Worm (Caenorhabditis elegans): ENCODE data around the gene F02D10.2.

Gene F02D10.2

ce11 chrX:13415722-13416121 lies 48.0 kb downstream of the F02D10.2 start, which contains the start of gene C29F7.2 (continued):
- TF ChIP-seq lin-39 (tag; optimal IDR thresholded peaks at IDR 0.05) (no peak), gei-8 (GFP tag; optimal IDR thresholded peaks at IDR 0.05) (no peak), pqm-1 (tag; optimal IDR thresholded peaks at IDR 0.05) (peak; percentile 47)

ce11 chrX:13414974-13415373 lies 48.7 kb downstream of the F02D10.2 start:
- TF ChIP-seq Y105C5A.15 (GFP tag; IDR thresholded peaks at IDR 0.05) (no peak), skn-1 (tag; optimal IDR thresholded peaks at IDR 0.05) (no peak), arid-1 (GFP tag; conservative IDR thresholded peaks at IDR 0.05) (peak; percentile 71; the same call in 1 of the 2 replicates), mxl-3 (GFP tag; optimal IDR thresholded peaks at IDR 0.05) (no peak), ctbp-1 (GFP tag; IDR thresholded peaks at IDR 0.05) (no peak), lin-29 (GFP tag; IDR thresholded peaks at IDR 0.05) (no peak), nhr-11 (tag; optimal IDR thresholded peaks at IDR 0.05) (no peak), hmg-1.1 (GFP tag; IDR thresholded peaks at IDR 0.05) (peak; percentile 65), F26F4.8 (GFP tag; conservative IDR thresholded peaks at IDR 0.05) (no peak), unc-39 (tag; optimal IDR thresholded peaks at IDR 0.05) (no peak), F49E8.2 (tag; optimal IDR thresholded peaks at IDR 0.05; ENCODE audit: borderline replicate concordance) (no peak), daf-16 (GFP tag; optimal IDR thresholded peaks at IDR 0.05) (peak in 1 of 2 experiments; percentile 70), daf-16 (tag; optimal IDR thresholded peaks at IDR 0.05) (no peak), set-16 (GFP tag; IDR thresholded peaks at IDR 0.05) (no peak), nhr-41 (GFP tag; IDR thresholded peaks at IDR 0.05) (0 out of 2 replicates have a peak, but pooled peaks have one; percentile 58), mdt-29 (GFP tag; IDR thresholded peaks at IDR 0.05) (0 out of 2 replicates have a peak, but pooled peaks have one; percentile 24), spr-1 (tag; optimal IDR thresholded peaks at IDR 0.05) (peak; percentile 13), ceh-28 (tag; optimal IDR thresholded peaks at IDR 0.05) (no peak), mes-2 (tag; optimal IDR thresholded peaks at IDR 0.05; ENCODE audit: poor library complexity, severe bottlenecking) (peak; percentile 70), ZK546.5 (tag; optimal IDR thresholded peaks at IDR 0.05) (no peak), gei-8 (GFP tag; optimal IDR thresholded peaks at IDR 0.05) (no peak), daf-19 (GFP tag; conservative IDR thresholded peaks at IDR 0.05) (no peak), ztf-7 (tag; optimal IDR thresholded peaks at IDR 0.05) (no peak), egl-43 (GFP tag; IDR thresholded peaks at IDR 0.05) (no peak; the same call in 1 of the 2 replicates), unc-130 (GFP tag; optimal IDR thresholded peaks at IDR 0.05) (no peak), snpc-4 (tag; optimal IDR thresholded peaks at IDR 0.05) (no peak), dmd-6 (GFP tag; IDR thresholded peaks at IDR 0.05) (peak; percentile 42), zip-2 (tag; optimal IDR thresholded peaks at IDR 0.05) (no peak), madf-9 (GFP tag; conservative IDR thresholded peaks at IDR 0.05) (0 out of 2 replicates have a peak, but pooled peaks have one; percentile 38), F37D6.2 (tag; optimal IDR thresholded peaks at IDR 0.05) (no peak), ama-1 (optimal IDR thresholded peaks at IDR 0.05) (no peak), nhr-102 (tag; optimal IDR thresholded peaks at IDR 0.05) (peak; percentile 49), F10B5.3 (tag; optimal IDR thresholded peaks at IDR 0.05) (no peak), tag-97 (GFP tag; IDR thresholded peaks at IDR 0.05) (no peak), nhr-111 (GFP tag; optimal IDR thresholded peaks at IDR 0.05) (no peak), aha-1 (tag) (peak; percentile 89), fkh-10 (GFP tag; optimal IDR thresholded peaks at IDR 0.05) (no peak), egl-27 (tag; optimal IDR thresholded peaks at IDR 0.05) (no peak), ces-1 (GFP tag; optimal IDR thresholded peaks at IDR 0.05) (no peak), daf-8 (GFP tag; IDR thresholded peaks at IDR 0.05) (peak; percentile 53; the same call in 1 of the 2 replicates), vab-7 (GFP tag; IDR thresholded peaks at IDR 0.05) (peak; percentile 90), R02D3.7 (tag; optimal IDR thresholded peaks at IDR 0.05) (no peak), Y5F2A.4 (GFP tag; optimal IDR thresholded peaks at IDR 0.05) (no peak), lin-38 (GFP tag; IDR thresholded peaks at IDR 0.05) (no peak; the same call in 1 of the 2 replicates), zfp-3 (GFP tag; conservative IDR thresholded peaks at IDR 0.05) (0 out of 2 replicates have a peak, but pooled peaks have one; percentile 39), nhr-25 (tag; optimal IDR thresholded peaks at IDR 0.05; ENCODE audit: borderline replicate concordance, insufficient read depth) (no peak), nhr-28 (tag; optimal IDR thresholded peaks at IDR 0.05) (peak; percentile 43), Y48G9A.11 (GFP tag; IDR thresholded peaks at IDR 0.05) (peak; percentile 44; the same call in 1 of the 2 replicates)

Measured in whole organism, L4 larva.